Fruit fly (Drosophila melanogaster): ENCODE data around the gene CG12236.
A peak's percentile ranks its signal among the peaks of the same experiment; 100 is the strongest.

The CG12236 gene

DNA sequence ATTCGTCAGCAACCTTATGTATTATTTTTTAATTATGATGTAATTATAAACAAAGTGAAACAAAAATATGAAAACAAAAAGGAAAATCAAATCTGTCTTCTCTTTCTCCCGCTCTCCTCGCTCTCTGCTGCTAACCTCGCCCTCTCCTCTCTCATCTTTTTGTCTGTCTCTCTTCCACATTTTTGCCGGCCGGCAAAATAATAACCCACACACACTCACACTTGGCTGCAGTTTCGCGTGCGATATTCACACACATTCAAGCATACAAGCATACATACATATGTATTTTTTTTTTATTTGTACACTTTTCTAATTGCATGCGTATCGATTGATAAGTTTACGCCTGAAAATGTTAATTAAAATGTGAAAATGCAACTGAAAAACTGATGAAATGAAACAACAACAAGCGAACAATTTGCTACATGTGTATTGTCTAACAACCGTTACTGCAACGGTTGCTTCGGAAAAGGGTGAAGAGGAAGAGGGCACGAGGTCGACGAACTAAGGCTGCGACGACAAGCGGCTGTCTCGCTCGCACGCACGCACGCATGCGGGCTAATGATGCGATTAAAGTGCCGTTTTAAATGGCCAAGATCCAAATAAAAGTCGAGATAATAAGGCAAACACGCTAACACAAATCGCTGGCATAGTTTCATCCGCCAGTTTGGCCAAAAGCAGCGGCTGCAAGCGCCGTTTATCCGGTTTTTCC is 3.4 kb upstream of the CG12236 start (continued):
- no peak for TF ChIP-seq CG15696 (tag; optimal IDR thresholded peaks at IDR 0.05)
- no peak for TF ChIP-seq Xrp1 (GFP tag; IDR thresholded peaks at IDR 0.05)
- no peak for TF ChIP-seq zen2 (GFP tag; IDR thresholded peaks at IDR 0.05; ENCODE audit: partially characterized antibody)
- TF ChIP-seq Kr (GFP tag; optimal IDR thresholded peaks at IDR 0.05), result peak; percentile 56
- TF ChIP-seq CG7271 (tag; optimal IDR thresholded peaks at IDR 0.05), result no peak
- no peak for TF ChIP-seq BtbVII (GFP tag; optimal IDR thresholded peaks at IDR 0.05)
- no peak for TF ChIP-seq fd102C (GFP tag; optimal IDR thresholded peaks at IDR 0.05)
- TF ChIP-seq fru (optimal IDR thresholded peaks at IDR 0.05), result no peak
- TF ChIP-seq tll (GFP tag; optimal IDR thresholded peaks at IDR 0.05), result no peak
- TF ChIP-seq CG14014 (GFP tag; IDR thresholded peaks at IDR 0.05), result no peak
- TF ChIP-seq Gsc (GFP tag; IDR thresholded peaks at IDR 0.05), result no peak
- no peak for TF ChIP-seq CG13296 (GFP tag; optimal IDR thresholded peaks at IDR 0.05)
- TF ChIP-seq NK7.1 (GFP tag; optimal IDR thresholded peaks at IDR 0.05), result no peak
- peak; percentile 24 for TF ChIP-seq lbe (GFP tag; optimal IDR thresholded peaks at IDR 0.05)
- no peak for TF ChIP-seq btn (GFP tag; optimal IDR thresholded peaks at IDR 0.05)
- no peak for TF ChIP-seq CG31224 (GFP tag; IDR thresholded peaks at IDR 0.05)
- TF ChIP-seq BEAF-32 (GFP tag; optimal IDR thresholded peaks at IDR 0.05), result no peak
- TF ChIP-seq z (GFP tag; IDR thresholded peaks at IDR 0.05), result no peak
- no peak for TF ChIP-seq CG31388 (GFP tag; optimal IDR thresholded peaks at IDR 0.05)
- no peak for TF ChIP-seq Optix (GFP tag; IDR thresholded peaks at IDR 0.05)
- TF ChIP-seq gsb (GFP tag; IDR thresholded peaks at IDR 0.05), result no peak
- TF ChIP-seq CG15601 (tag; optimal IDR thresholded peaks at IDR 0.05), result no peak
- TF ChIP-seq CG4404 (GFP tag; IDR thresholded peaks at IDR 0.05), result no peak
- no peak for TF ChIP-seq CG10267 (tag; optimal IDR thresholded peaks at IDR 0.05)
- no peak for TF ChIP-seq CG3281 (GFP tag; optimal IDR thresholded peaks at IDR 0.05)
- peak; percentile 2 for TF ChIP-seq zen (tag; optimal IDR thresholded peaks at IDR 0.05)
- no peak for TF ChIP-seq Opbp (GFP tag; IDR thresholded peaks at IDR 0.05; ENCODE audit: partially characterized antibody)
- TF ChIP-seq dmrt11E (tag; optimal IDR thresholded peaks at IDR 0.05), result no peak
- TF ChIP-seq vnd (GFP tag; IDR thresholded peaks at IDR 0.05; ENCODE audit: partially characterized antibody), result no peak
- TF ChIP-seq Drgx (GFP tag; IDR thresholded peaks at IDR 0.05), result no peak
- TF ChIP-seq toy (GFP tag; IDR thresholded peaks at IDR 0.05), result no peak
- no peak for TF ChIP-seq ranshi (GFP tag; IDR thresholded peaks at IDR 0.05)
- TF ChIP-seq Hr3 (GFP tag; optimal IDR thresholded peaks at IDR 0.05), result no peak
- no peak for TF ChIP-seq fd96Cb (tag; optimal IDR thresholded peaks at IDR 0.05)
- no peak for TF ChIP-seq Usf (GFP tag; optimal IDR thresholded peaks at IDR 0.05)
- TF ChIP-seq Pdp1 (GFP tag; optimal IDR thresholded peaks at IDR 0.05), result peak in 1 of 2 experiments; percentile 26
- TF ChIP-seq ash1 (GFP tag; optimal IDR thresholded peaks at IDR 0.05), result no peak
- no peak for TF ChIP-seq CG12219 (GFP tag; optimal IDR thresholded peaks at IDR 0.05)
- TF ChIP-seq cas (GFP tag; IDR thresholded peaks at IDR 0.05), result no peak
- TF ChIP-seq pita (GFP tag; optimal IDR thresholded peaks at IDR 0.05), result no peak
- no peak for TF ChIP-seq CG18599 (GFP tag; optimal IDR thresholded peaks at IDR 0.05)
- peak; percentile 65 to 82 for TF ChIP-seq Trl (optimal IDR thresholded peaks at IDR 0.05)
- TF ChIP-seq Trl (GFP tag; optimal IDR thresholded peaks at IDR 0.05), result no peak
- no peak for TF ChIP-seq CG1233 (GFP tag; optimal IDR thresholded peaks at IDR 0.05)
- no peak for TF ChIP-seq slou (GFP tag; optimal IDR thresholded peaks at IDR 0.05)
- TF ChIP-seq CG9817 (tag; optimal IDR thresholded peaks at IDR 0.05), result no peak
- no peak for TF ChIP-seq klu (GFP tag; IDR thresholded peaks at IDR 0.05)
- no peak for TF ChIP-seq tap (tag; optimal IDR thresholded peaks at IDR 0.05)
- TF ChIP-seq CG3065 (GFP tag; optimal IDR thresholded peaks at IDR 0.05), result no peak
- no peak for TF ChIP-seq CG10274 (GFP tag; optimal IDR thresholded peaks at IDR 0.05)
- TF ChIP-seq CG14441 (GFP tag; IDR thresholded peaks at IDR 0.05), result no peak

All from whole organism, embryonic.